Worm (Caenorhabditis elegans): Measurements from ENCODE around the gene dlc-3.
A peak's percentile ranks its signal among the peaks of the same experiment; 100 is the strongest.

dlc-3 gene

DNA sequence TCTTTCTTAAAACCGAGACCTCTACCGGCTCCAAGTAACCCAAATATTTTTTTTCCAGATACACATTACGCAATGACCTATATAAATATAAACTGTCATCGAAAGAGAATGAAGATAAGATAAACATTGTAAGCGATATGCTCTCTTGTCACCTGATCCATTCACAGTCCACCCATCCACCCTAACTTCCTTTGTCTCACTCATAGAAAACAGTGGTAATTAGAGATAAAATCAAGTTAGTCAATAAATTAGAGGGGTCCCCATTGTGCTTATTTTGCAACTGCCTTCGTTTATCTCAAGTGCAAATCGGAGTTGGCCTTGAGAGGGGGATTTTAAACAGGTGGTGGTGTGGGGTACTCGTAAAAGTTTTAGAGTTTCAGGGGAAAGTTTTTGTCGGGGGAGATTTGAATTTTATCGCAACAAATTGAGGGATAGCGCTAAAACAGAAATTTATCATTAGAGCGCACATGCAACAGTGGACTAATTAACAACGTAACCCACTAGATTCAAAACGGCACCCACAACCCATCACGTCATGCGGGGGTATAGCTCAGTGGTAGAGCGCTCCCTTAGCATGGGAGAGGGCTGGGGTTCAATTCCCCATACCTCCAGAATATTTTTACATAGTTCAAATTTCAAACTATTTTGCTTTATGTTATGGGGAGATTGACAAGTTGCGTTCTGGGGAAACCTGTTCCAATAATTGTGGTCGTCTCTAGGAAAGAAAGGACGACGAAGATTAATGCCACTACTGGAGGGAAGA is 34.0 kb upstream of the dlc-3 start (continued):
- TF ChIP-seq pha-4 (tag; optimal IDR thresholded peaks at IDR 0.05) (no peak), mml-1 (tag; optimal IDR thresholded peaks at IDR 0.05) (no peak), fkh-2 (tag; optimal IDR thresholded peaks at IDR 0.05) (no peak), sea-2 (GFP tag; optimal IDR thresholded peaks at IDR 0.05) (no peak), nhr-237 (tag; optimal IDR thresholded peaks at IDR 0.05) (no peak), tbx-2 (tag; optimal IDR thresholded peaks at IDR 0.05) (peak; percentile 21), unc-39 (tag; optimal IDR thresholded peaks at IDR 0.05) (no peak), snpc-4 (tag; optimal IDR thresholded peaks at IDR 0.05) (no peak), nhr-43 (tag; optimal IDR thresholded peaks at IDR 0.05; ENCODE audit: poor library complexity, severe bottlenecking) (peak; percentile 64), mdl-1 (tag; optimal IDR thresholded peaks at IDR 0.05) (no peak), skn-1 (tag; optimal IDR thresholded peaks at IDR 0.05) (no peak), egl-27 (tag; optimal IDR thresholded peaks at IDR 0.05) (no peak), ztf-11 (tag; optimal IDR thresholded peaks at IDR 0.05) (no peak), nhr-12 (tag; optimal IDR thresholded peaks at IDR 0.05) (no peak)

DNA sequence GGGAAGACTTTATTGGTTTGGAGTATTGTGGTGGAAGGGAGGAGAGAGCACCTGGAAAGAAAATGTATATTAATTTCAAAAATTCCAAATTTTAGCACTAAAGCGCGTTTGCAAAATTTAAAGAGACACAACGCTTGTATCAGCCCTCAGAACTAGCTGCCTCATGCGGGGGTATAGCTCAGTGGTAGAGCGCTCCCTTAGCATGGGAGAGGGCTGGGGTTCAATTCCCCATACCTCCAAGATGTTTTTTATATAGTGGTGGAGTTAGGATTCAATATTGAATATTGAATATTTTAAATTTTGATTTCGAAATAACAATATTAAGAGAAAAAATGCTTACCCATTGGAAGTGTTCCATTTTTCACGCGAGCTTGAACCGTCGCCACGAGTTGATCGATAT is 33.0 kb upstream of the dlc-3 start:
- TF ChIP-seq hmg-11 (tag; optimal IDR thresholded peaks at IDR 0.05) (peak; percentile 74), egl-5 (tag; optimal IDR thresholded peaks at IDR 0.05) (no peak), ZK546.5 (tag; optimal IDR thresholded peaks at IDR 0.05) (no peak), nhr-43 (tag; optimal IDR thresholded peaks at IDR 0.05; ENCODE audit: poor library complexity, severe bottlenecking) (peak; percentile 72), nhr-28 (tag; optimal IDR thresholded peaks at IDR 0.05) (no peak), daf-12 (tag; optimal IDR thresholded peaks at IDR 0.05) (no peak), elt-3 (tag; optimal IDR thresholded peaks at IDR 0.05) (no peak), elt-1 (tag; optimal IDR thresholded peaks at IDR 0.05) (no peak), aly-2 (tag; optimal IDR thresholded peaks at IDR 0.05) (no peak), elt-2 (tag; optimal IDR thresholded peaks at IDR 0.05) (peak; percentile 10), fos-1 (tag; optimal IDR thresholded peaks at IDR 0.05) (no peak), egl-27 (tag; optimal IDR thresholded peaks at IDR 0.05) (no peak), nhr-11 (tag; optimal IDR thresholded peaks at IDR 0.05) (no peak), ceh-28 (tag; optimal IDR thresholded peaks at IDR 0.05) (no peak), ztf-4 (tag; optimal IDR thresholded peaks at IDR 0.05) (no peak), snpc-4 (tag; optimal IDR thresholded peaks at IDR 0.05) (no peak), ceh-16 (tag; optimal IDR thresholded peaks at IDR 0.05) (no peak), nhr-77 (tag; optimal IDR thresholded peaks at IDR 0.05) (no peak), jun-1 (tag; optimal IDR thresholded peaks at IDR 0.05) (no peak), nfya-1 (tag; optimal IDR thresholded peaks at IDR 0.05; ENCODE audit: insufficient read depth) (peak; percentile 45), lin-39 (tag; optimal IDR thresholded peaks at IDR 0.05) (peak; percentile 6), pqm-1 (tag; optimal IDR thresholded peaks at IDR 0.05) (no peak), ceh-9 (tag; optimal IDR thresholded peaks at IDR 0.05) (no peak), fkh-10 (GFP tag; optimal IDR thresholded peaks at IDR 0.05) (no peak), R02D3.7 (tag; optimal IDR thresholded peaks at IDR 0.05) (no peak), nhr-76 (tag; optimal IDR thresholded peaks at IDR 0.05) (no peak), nhr-23 (tag; optimal IDR thresholded peaks at IDR 0.05) (no peak), nhr-25 (tag; optimal IDR thresholded peaks at IDR 0.05) (no peak), lin-15B (tag; optimal IDR thresholded peaks at IDR 0.05) (no peak), mml-1 (tag; optimal IDR thresholded peaks at IDR 0.05) (no peak), mdl-1 (tag; optimal IDR thresholded peaks at IDR 0.05) (no peak), lsy-12 (tag; optimal IDR thresholded peaks at IDR 0.05) (peak; percentile 44), nhr-67 (tag; optimal IDR thresholded peaks at IDR 0.05) (no peak), tbx-2 (tag; optimal IDR thresholded peaks at IDR 0.05) (no peak), ama-1 (optimal IDR thresholded peaks at IDR 0.05) (no peak), eor-1 (tag; optimal IDR thresholded peaks at IDR 0.05) (no peak), skn-1 (tag; optimal IDR thresholded peaks at IDR 0.05) (no peak), zag-1 (tag; optimal IDR thresholded peaks at IDR 0.05) (no peak)

All from whole organism, L3 larva.